Worm (Caenorhabditis elegans) whole organism, L4 larva: Measurements from ENCODE around the gene ZK637.15.

Source experiments
- R02D3.7 ChIP-seq: fragments of 150-350 bp; sonication (generic microtip); optimal IDR thresholded peaks from 3 replicates; lab custom pipeline; 2014; ENCODE audit warnings: missing biosample characterization, missing genetic modification characterization
- Y105C5A.15 ChIP-seq: fragments of 200-800 bp; sonication (Bioruptor generic); IDR thresholded peaks from 2 replicates; pipeline ENCODE4 v1.3.6; 2022; ENCODE audit warnings: missing genetic modification characterization, missing compliant biosample characterization
- aly-2 ChIP-seq: sonication (generic microtip); optimal IDR thresholded peaks from 2 replicates; lab custom pipeline; 2018; ENCODE audit warnings: missing biosample characterization, missing genetic modification characterization
- ama-1 ChIP-seq: fragments of 150-350 bp; optimal IDR thresholded peaks from 2 replicates; lab custom pipeline; 2014; ENCODE audit warnings: inconsistent platforms, mixed read lengths
- daf-12 ChIP-seq: fragments of 150-350 bp; optimal IDR thresholded peaks from 2 replicates; lab custom pipeline; 2014; ENCODE audit warnings: missing biosample characterization, missing genetic modification reagents, missing genetic modification characterization
- hmg-1.1 ChIP-seq: fragments of 200-800 bp; sonication (Bioruptor generic); IDR thresholded peaks from 2 replicates; pipeline ENCODE4 v1.3.6; 2022; ENCODE audit warnings: missing genetic modification reagents, missing genetic modification characterization, missing compliant biosample characterization
- mep-1 ChIP-seq: fragments of 150-350 bp; sonication (generic microtip); optimal IDR thresholded peaks from 3 replicates; lab custom pipeline; 2014; ENCODE audit warnings: missing biosample characterization, missing genetic modification characterization
- nhr-11 ChIP-seq: fragments of 150-350 bp; optimal IDR thresholded peaks from 2 replicates; lab custom pipeline; 2014; ENCODE audit warnings: missing biosample characterization, missing genetic modification characterization
- nhr-237 ChIP-seq: sonication (generic microtip); optimal IDR thresholded peaks from 2 replicates; lab custom pipeline; 2017; ENCODE audit warnings: missing biosample characterization, missing genetic modification characterization
- nhr-48 ChIP-seq: sonication (generic microtip); optimal IDR thresholded peaks from 2 replicates; lab custom pipeline; 2016; ENCODE audit warnings: mild to moderate bottlenecking, missing genetic modification characterization, missing compliant biosample characterization
- snpc-4 ChIP-seq: fragments of 150-350 bp; optimal IDR thresholded peaks from 2 replicates; lab custom pipeline; 2014; ENCODE audit warnings: missing biosample characterization, missing genetic modification characterization
- unc-130 ChIP-seq: sonication (generic microtip); optimal IDR thresholded peaks from 2 replicates; lab custom pipeline; 2016; ENCODE audit warnings: missing genetic modification reagents, missing genetic modification characterization, missing compliant biosample characterization
- unc-39 ChIP-seq: sonication (generic microtip); optimal IDR thresholded peaks from 2 replicates; lab custom pipeline; 2017; ENCODE audit warnings: missing biosample characterization, missing genetic modification characterization

DNA sequence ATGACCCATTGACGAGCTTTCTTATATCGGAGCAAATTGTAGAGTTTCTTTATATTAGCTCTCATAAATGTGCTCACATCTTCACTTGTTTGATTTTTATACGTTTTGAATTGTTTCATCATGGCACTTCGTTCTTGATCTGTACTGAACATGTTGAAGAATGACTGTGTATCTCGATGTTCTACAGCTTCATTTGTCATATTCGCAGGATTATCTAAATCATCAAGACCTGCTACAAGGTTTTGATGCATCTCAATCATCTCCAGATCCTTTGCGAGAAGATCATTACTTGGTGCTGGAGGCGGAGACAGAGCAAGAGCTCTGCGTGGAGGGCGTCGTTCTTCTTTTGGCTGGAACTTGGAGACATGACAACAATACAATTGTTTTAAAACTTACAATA, 16.6 kb upstream of the ZK637.15 start:
- TF ChIP-seq Y105C5A.15 (GFP tag; lab: Robert Waterston, UW) (no peak), ama-1 (no peak), nhr-237 (no peak), aly-2 (tag; lab: Kevin White, UChicago) (no peak), daf-12 (tag; lab: Kevin White, UChicago) (no peak), nhr-48 (tag; lab: Kevin White, UChicago) (no peak), R02D3.7 (no peak), mep-1 (tag; lab: Kevin White, UChicago) (no peak), nhr-11 (tag; lab: Kevin White, UChicago) (no peak), hmg-1.1 (GFP tag; lab: Robert Waterston, UW) (no peak), snpc-4 (no peak), unc-130 (no peak), unc-39 (tag; lab: Kevin White, UChicago) (no peak)
